Fruit fly (Drosophila melanogaster): ENCODE measurements around the gene CG6345.

CG6345 gene

dm6 chr3R:10415923-10416322 lies at the start of gene CG6345:
TSS of gene CG6345 (minus strand) at chr3R:10416046.
- no peak for TF ChIP-seq EcR (GFP tag; optimal IDR thresholded peaks at IDR 0.05)
- TF ChIP-seq CG8478 (optimal IDR thresholded peaks at IDR 0.05): no peak
- TF ChIP-seq usp (GFP tag; optimal IDR thresholded peaks at IDR 0.05): no peak
- no peak for TF ChIP-seq pan (optimal IDR thresholded peaks at IDR 0.05)
- no peak for TF ChIP-seq psq (optimal IDR thresholded peaks at IDR 0.05)
- no peak for TF ChIP-seq Dll (optimal IDR thresholded peaks at IDR 0.05)

- TF ChIP-seq usp (GFP tag; optimal IDR thresholded peaks at IDR 0.05) (no peak), pan (optimal IDR thresholded peaks at IDR 0.05) (no peak), EcR (GFP tag; optimal IDR thresholded peaks at IDR 0.05) (no peak), Dll (optimal IDR thresholded peaks at IDR 0.05) (no peak)
These were observed 47.7 kb upstream of the CG6345 start for dm6 chr3R:10463548-10463947.

- TF ChIP-seq CG8478 (optimal IDR thresholded peaks at IDR 0.05): no peak
- no peak for TF ChIP-seq Dll (optimal IDR thresholded peaks at IDR 0.05)
- TF ChIP-seq EcR (GFP tag; optimal IDR thresholded peaks at IDR 0.05): no peak
- TF ChIP-seq pan (optimal IDR thresholded peaks at IDR 0.05): no peak
- TF ChIP-seq usp (GFP tag; optimal IDR thresholded peaks at IDR 0.05): no peak
- no peak for TF ChIP-seq psq (optimal IDR thresholded peaks at IDR 0.05)
These were observed 39.1 kb upstream of the CG6345 start for dm6 chr3R:10454909-10455308.

- TF ChIP-seq usp (GFP tag; optimal IDR thresholded peaks at IDR 0.05) (no peak), EcR (GFP tag; optimal IDR thresholded peaks at IDR 0.05) (no peak), CG8478 (optimal IDR thresholded peaks at IDR 0.05) (no peak), pan (optimal IDR thresholded peaks at IDR 0.05) (no peak), psq (optimal IDR thresholded peaks at IDR 0.05) (no peak), Dll (optimal IDR thresholded peaks at IDR 0.05) (no peak)
These were observed 33.1 kb upstream of the CG6345 start for dm6 chr3R:10448957-10449356.

dm6 chr3R:10436989-10437388 lies 21.1 kb upstream of the CG6345 start:
- TF ChIP-seq Dll (optimal IDR thresholded peaks at IDR 0.05) (no peak), usp (GFP tag; optimal IDR thresholded peaks at IDR 0.05) (no peak), EcR (GFP tag; optimal IDR thresholded peaks at IDR 0.05) (no peak), psq (optimal IDR thresholded peaks at IDR 0.05) (no peak), CG8478 (optimal IDR thresholded peaks at IDR 0.05) (no peak), pan (optimal IDR thresholded peaks at IDR 0.05) (no peak)

dm6 chr3R:10434489-10434888 lies 18.6 kb upstream of the CG6345 start, which contains the start of gene Cyp12e1:
TSS of gene Cyp12e1 (plus strand) at chr3R:10434789.
- TF ChIP-seq CG8478 (optimal IDR thresholded peaks at IDR 0.05): no peak
- no peak for TF ChIP-seq usp (GFP tag; optimal IDR thresholded peaks at IDR 0.05)
- no peak for TF ChIP-seq pan (optimal IDR thresholded peaks at IDR 0.05)
- no peak for TF ChIP-seq EcR (GFP tag; optimal IDR thresholded peaks at IDR 0.05)
- no peak for TF ChIP-seq psq (optimal IDR thresholded peaks at IDR 0.05)
- TF ChIP-seq Dll (optimal IDR thresholded peaks at IDR 0.05): no peak

- TF ChIP-seq CG8478 (optimal IDR thresholded peaks at IDR 0.05) (no peak), pan (optimal IDR thresholded peaks at IDR 0.05) (no peak), usp (GFP tag; optimal IDR thresholded peaks at IDR 0.05) (no peak), Dll (optimal IDR thresholded peaks at IDR 0.05) (no peak), EcR (GFP tag; optimal IDR thresholded peaks at IDR 0.05) (no peak), psq (optimal IDR thresholded peaks at IDR 0.05) (no peak)
These were observed 17.6 kb upstream of the CG6345 start for dm6 chr3R:10433408-10433980.

dm6 chr3R:10431089-10431488 lies 15.2 kb upstream of the CG6345 start:
- TF ChIP-seq psq (optimal IDR thresholded peaks at IDR 0.05) (no peak), usp (GFP tag; optimal IDR thresholded peaks at IDR 0.05) (no peak), CG8478 (optimal IDR thresholded peaks at IDR 0.05) (no peak), Dll (optimal IDR thresholded peaks at IDR 0.05) (no peak), EcR (GFP tag; optimal IDR thresholded peaks at IDR 0.05) (no peak), pan (optimal IDR thresholded peaks at IDR 0.05) (no peak)

- TF ChIP-seq CG8478 (optimal IDR thresholded peaks at IDR 0.05) (no peak), usp (GFP tag; optimal IDR thresholded peaks at IDR 0.05) (no peak), Dll (optimal IDR thresholded peaks at IDR 0.05) (no peak), psq (optimal IDR thresholded peaks at IDR 0.05) (no peak), EcR (GFP tag; optimal IDR thresholded peaks at IDR 0.05) (no peak), pan (optimal IDR thresholded peaks at IDR 0.05) (no peak)
These were observed 12.5 kb upstream of the CG6345 start, which contains the start of gene CG46270 for dm6 chr3R:10428324-10428723. TSS of gene CG46270 (minus strand) at chr3R:10428424.

- TF ChIP-seq pan (optimal IDR thresholded peaks at IDR 0.05): no peak
These were observed 5.3 kb upstream of the CG6345 start for dm6 chr3R:10421167-10421566.

dm6 chr3R:10412550-10413459 lies 3.0 kb downstream of the CG6345 start, which contains the start of the genes Irp-1B and Rrp46:
TSS of gene Irp-1B (minus strand) at chr3R:10412869.
TSS of gene Rrp46 (plus strand) at chr3R:10413301.
- TF ChIP-seq EcR (GFP tag; optimal IDR thresholded peaks at IDR 0.05) (peak in 1 of 2 experiments; percentile 72), pan (optimal IDR thresholded peaks at IDR 0.05) (no peak)

dm6 chr3R:10411752-10412549 lies 3.9 kb downstream of the CG6345 start:
- TF ChIP-seq Dll (optimal IDR thresholded peaks at IDR 0.05): no peak
- no peak for TF ChIP-seq psq (optimal IDR thresholded peaks at IDR 0.05)
- TF ChIP-seq pan (optimal IDR thresholded peaks at IDR 0.05): no peak
- TF ChIP-seq usp (GFP tag; optimal IDR thresholded peaks at IDR 0.05): no peak
- no peak for TF ChIP-seq EcR (GFP tag; optimal IDR thresholded peaks at IDR 0.05)
- no peak for TF ChIP-seq CG8478 (optimal IDR thresholded peaks at IDR 0.05)
